Fruit fly (Drosophila melanogaster): ENCODE data around the gene nab.

Gene nab

dm6 chr3L:4148406-4148975 lies 12.2 kb downstream of the nab start, which contains the start of gene CG1299 (continued):
- TF ChIP-seq vvl (GFP tag; IDR thresholded peaks at IDR 0.05) (0 out of 2 replicates have a peak, but pooled peaks have one; percentile 21), CG8478 (optimal IDR thresholded peaks at IDR 0.05) (no peak), CG12769 (tag; optimal IDR thresholded peaks at IDR 0.05) (peak; percentile 67), Deaf1 (tag; optimal IDR thresholded peaks at IDR 0.05) (peak; percentile 92), CG13894 (tag; optimal IDR thresholded peaks at IDR 0.05) (peak; percentile 50), unc-4 (GFP tag; IDR thresholded peaks at IDR 0.05; ENCODE audit: partially characterized antibody) (0 out of 2 replicates have a peak, but pooled peaks have one; percentile 17), nom (GFP tag; optimal IDR thresholded peaks at IDR 0.05) (peak; percentile 38), grn (GFP tag; optimal IDR thresholded peaks at IDR 0.05) (no peak), Meics (GFP tag; optimal IDR thresholded peaks at IDR 0.05) (no peak), CG3995 (GFP tag; optimal IDR thresholded peaks at IDR 0.05) (peak; percentile 28), Med (GFP tag) (peak; percentile 73), Rfx (GFP tag; IDR thresholded peaks at IDR 0.05) (peak; percentile 36; the same call in 1 of the 2 replicates)

dm6 chr3L:4145229-4145628 lies 15.5 kb downstream of the nab start:
- TF ChIP-seq chinmo (GFP tag; IDR thresholded peaks at IDR 0.05; ENCODE audit: partially characterized antibody) (0 out of 4 replicates have a peak, but pooled peaks have one; percentile 24), Sin3A (optimal IDR thresholded peaks at IDR 0.05) (no peak)

- TF ChIP-seq CG11696 (GFP tag; IDR thresholded peaks at IDR 0.05), result no peak
- peak; percentile 60 for TF ChIP-seq Ets65A (GFP tag)
Measured at dm6 chr3L:4142064-4142463, 18.7 kb downstream of the nab start, which contains the start of gene CG32260. TSS of gene CG32260 (plus strand) at chr3L:4142364.

dm6 chr3L:4141167-4141566 lies 19.6 kb downstream of the nab start, which contains the start of gene Akh:
TSS of gene Akh (plus strand) at chr3L:4141467.
- TF ChIP-seq H15 (GFP tag; IDR thresholded peaks at IDR 0.05) (no peak), CG11093 (GFP tag; IDR thresholded peaks at IDR 0.05) (no peak), Elba2 (GFP tag; optimal IDR thresholded peaks at IDR 0.05) (no peak)

dm6 chr3L:4138804-4139521 lies 21.8 kb downstream of the nab start, which contains the start of the genes Rop and Ras64B:
TSS of gene Rop (minus strand) at chr3L:4138996.
TSS of gene Ras64B (plus strand) at chr3L:4139076.
- TF ChIP-seq CG11093 (GFP tag; IDR thresholded peaks at IDR 0.05) (no peak), CG6765 (GFP tag; optimal IDR thresholded peaks at IDR 0.05) (no peak), sd (tag; optimal IDR thresholded peaks at IDR 0.05) (peak; percentile 67), row (GFP tag; IDR thresholded peaks at IDR 0.05) (peak; percentile 39; the same call in 1 of the 3 replicates), HmgD (GFP tag; optimal IDR thresholded peaks at IDR 0.05) (peak; percentile 75), CG2120 (GFP tag; optimal IDR thresholded peaks at IDR 0.05) (peak; percentile 47), Asciz (GFP tag; optimal IDR thresholded peaks at IDR 0.05) (no peak), zen (tag; optimal IDR thresholded peaks at IDR 0.05) (no peak), caup (GFP tag; optimal IDR thresholded peaks at IDR 0.05; ENCODE audit: severe bottlenecking) (peak; percentile 40), CG17359 (tag; optimal IDR thresholded peaks at IDR 0.05) (peak; percentile 5), CG32772 (GFP tag; IDR thresholded peaks at IDR 0.05) (no peak; the same call in 1 of the 2 replicates), slp2 (GFP tag; optimal IDR thresholded peaks at IDR 0.05) (peak; percentile 7), BtbVII (GFP tag; optimal IDR thresholded peaks at IDR 0.05) (no peak), sisA (GFP tag; IDR thresholded peaks at IDR 0.05) (no peak), CG6272 (GFP tag; IDR thresholded peaks at IDR 0.05) (0 out of 2 replicates have a peak, but pooled peaks have one; percentile 12), mam (GFP tag; optimal IDR thresholded peaks at IDR 0.05) (no peak), Ets65A (GFP tag) (peak; percentile 89), CG1792 (GFP tag; optimal IDR thresholded peaks at IDR 0.05) (no peak), CG14860 (GFP tag; IDR thresholded peaks at IDR 0.05; ENCODE audit: partially characterized antibody) (peak; percentile 42; the same call in 1 of the 3 replicates), sr (GFP tag; IDR thresholded peaks at IDR 0.05) (peak; percentile 32; the same call in 1 of the 3 replicates), sna (GFP tag; IDR thresholded peaks at IDR 0.05; ENCODE audit: partially characterized antibody) (peak; percentile 71), Rx (GFP tag; IDR thresholded peaks at IDR 0.05) (no peak), CoRest (tag; optimal IDR thresholded peaks at IDR 0.05) (peak; percentile 15), CG10543 (GFP tag; optimal IDR thresholded peaks at IDR 0.05) (peak; percentile 63), Hmr (GFP tag; optimal IDR thresholded peaks at IDR 0.05) (peak; percentile 65)

Data from whole organism, embryonic.